Fruit fly (Drosophila melanogaster): ENCODE measurements around the gene CG42752.

CG42752 gene

dm6 chr2L:18705617-18706046 is 34.3 kb downstream of the CG42752 start, which contains the start of gene Jwa:
Jwa (minus strand) TSS chr2L:18705703.
- TF ChIP-seq Mio (GFP tag; optimal IDR thresholded peaks at IDR 0.05): peak; percentile 78
- TF ChIP-seq sage (GFP tag; optimal IDR thresholded peaks at IDR 0.05): peak; percentile 57
- TF ChIP-seq sv (GFP tag; optimal IDR thresholded peaks at IDR 0.05): peak; percentile 89
- TF ChIP-seq foxo (GFP tag; optimal IDR thresholded peaks at IDR 0.05): peak; percentile 85 to 98
- TF ChIP-seq CrebA (GFP tag; optimal IDR thresholded peaks at IDR 0.05; ENCODE audit: borderline replicate concordance): no peak
- TF ChIP-seq lola (GFP tag; optimal IDR thresholded peaks at IDR 0.05): no peak
- TF ChIP-seq Abd-B (GFP tag; optimal IDR thresholded peaks at IDR 0.05): no peak
- TF ChIP-seq Hnf4 (GFP tag; optimal IDR thresholded peaks at IDR 0.05): peak; percentile 98
- peak; percentile 92 for TF ChIP-seq fru (GFP tag; optimal IDR thresholded peaks at IDR 0.05)
- TF ChIP-seq woc (GFP tag; optimal IDR thresholded peaks at IDR 0.05): peak; percentile 88
- TF ChIP-seq Myc (optimal IDR thresholded peaks at IDR 0.05): no peak
- no peak for TF ChIP-seq Dif (GFP tag; optimal IDR thresholded peaks at IDR 0.05; ENCODE audit: partially characterized antibody)
- TF ChIP-seq jim (GFP tag; optimal IDR thresholded peaks at IDR 0.05): peak; percentile 27
- TF ChIP-seq HLH106 (tag; optimal IDR thresholded peaks at IDR 0.05): peak; percentile 84
- TF ChIP-seq rgr (GFP tag; optimal IDR thresholded peaks at IDR 0.05): peak; percentile 98
- no peak for TF ChIP-seq N (GFP tag; optimal IDR thresholded peaks at IDR 0.05)
- TF ChIP-seq Hr78 (GFP tag; optimal IDR thresholded peaks at IDR 0.05): no peak
- TF ChIP-seq usp (GFP tag; optimal IDR thresholded peaks at IDR 0.05): no peak
- peak; percentile 90 for TF ChIP-seq OdsH (GFP tag; optimal IDR thresholded peaks at IDR 0.05)
- TF ChIP-seq pan (optimal IDR thresholded peaks at IDR 0.05): no peak
- no peak for TF ChIP-seq dl (GFP tag; optimal IDR thresholded peaks at IDR 0.05; ENCODE audit: insufficient read depth in 1 of 2, partially characterized antibody in 2 of 2)
- no peak for TF ChIP-seq GATAd (GFP tag; optimal IDR thresholded peaks at IDR 0.05)
- TF ChIP-seq dsf (GFP tag; optimal IDR thresholded peaks at IDR 0.05; ENCODE audit: borderline replicate concordance): peak; percentile 94
- peak; percentile 65 for TF ChIP-seq CG32264 (GFP tag; optimal IDR thresholded peaks at IDR 0.05)
- TF ChIP-seq Vsx2 (GFP tag; optimal IDR thresholded peaks at IDR 0.05; ENCODE audit: partially characterized antibody): no peak
- peak; percentile 93 for TF ChIP-seq Sp1 (GFP tag; optimal IDR thresholded peaks at IDR 0.05)
- peak; percentile 37 for TF ChIP-seq Hr83 (GFP tag; optimal IDR thresholded peaks at IDR 0.05; ENCODE audit: poor library complexity, severe bottlenecking)
- TF ChIP-seq Rel (GFP tag; optimal IDR thresholded peaks at IDR 0.05): no peak
- TF ChIP-seq Rel (tag; optimal IDR thresholded peaks at IDR 0.05): peak; percentile 70
- TF ChIP-seq brk (GFP tag; optimal IDR thresholded peaks at IDR 0.05): no peak
- peak; percentile 88 for TF ChIP-seq psq (GFP tag; optimal IDR thresholded peaks at IDR 0.05)
- peak; percentile 91 for TF ChIP-seq ey (GFP tag; optimal IDR thresholded peaks at IDR 0.05)
- peak; percentile 74 for TF ChIP-seq CG9705 (GFP tag; optimal IDR thresholded peaks at IDR 0.05)
- peak; percentile 68 for TF ChIP-seq dmrt93B (GFP tag; optimal IDR thresholded peaks at IDR 0.05)
- TF ChIP-seq h (GFP tag; optimal IDR thresholded peaks at IDR 0.05): peak; percentile 90
- TF ChIP-seq Dfd (GFP tag; optimal IDR thresholded peaks at IDR 0.05): no peak
- peak; percentile 96 for TF ChIP-seq br (GFP tag; optimal IDR thresholded peaks at IDR 0.05)
- no peak for TF ChIP-seq tai (GFP tag; optimal IDR thresholded peaks at IDR 0.05)
- TF ChIP-seq Jra (GFP tag; optimal IDR thresholded peaks at IDR 0.05): peak; percentile 97

- TF ChIP-seq dl (GFP tag; optimal IDR thresholded peaks at IDR 0.05; ENCODE audit: insufficient read depth in 1 of 2, partially characterized antibody in 2 of 2) (no peak), h (GFP tag; optimal IDR thresholded peaks at IDR 0.05) (peak; percentile 68), dmrt93B (GFP tag; optimal IDR thresholded peaks at IDR 0.05) (peak; percentile 83), fru (GFP tag; optimal IDR thresholded peaks at IDR 0.05) (peak; percentile 70), Abd-B (GFP tag; optimal IDR thresholded peaks at IDR 0.05) (no peak), Hr83 (GFP tag; optimal IDR thresholded peaks at IDR 0.05; ENCODE audit: poor library complexity, severe bottlenecking) (no peak), CG32264 (GFP tag; optimal IDR thresholded peaks at IDR 0.05) (no peak), CrebA (GFP tag; optimal IDR thresholded peaks at IDR 0.05; ENCODE audit: borderline replicate concordance) (no peak), Hr78 (GFP tag; optimal IDR thresholded peaks at IDR 0.05) (peak; percentile 90), foxo (GFP tag; optimal IDR thresholded peaks at IDR 0.05) (peak in 1 of 2 experiments; percentile 85), Jra (GFP tag; optimal IDR thresholded peaks at IDR 0.05) (no peak), Mio (GFP tag; optimal IDR thresholded peaks at IDR 0.05) (no peak), Dfd (GFP tag; optimal IDR thresholded peaks at IDR 0.05) (no peak), Dif (GFP tag; optimal IDR thresholded peaks at IDR 0.05; ENCODE audit: partially characterized antibody) (no peak), lola (GFP tag; optimal IDR thresholded peaks at IDR 0.05) (no peak), ey (GFP tag; optimal IDR thresholded peaks at IDR 0.05) (peak; percentile 56), tai (GFP tag; optimal IDR thresholded peaks at IDR 0.05) (no peak), Myc (optimal IDR thresholded peaks at IDR 0.05) (peak; percentile 9), dsf (GFP tag; optimal IDR thresholded peaks at IDR 0.05; ENCODE audit: borderline replicate concordance) (no peak), Vsx2 (GFP tag; optimal IDR thresholded peaks at IDR 0.05; ENCODE audit: partially characterized antibody) (no peak), sv (GFP tag; optimal IDR thresholded peaks at IDR 0.05) (peak; percentile 34), rgr (GFP tag; optimal IDR thresholded peaks at IDR 0.05) (peak; percentile 77), Hnf4 (GFP tag; optimal IDR thresholded peaks at IDR 0.05) (peak; percentile 57), GATAd (GFP tag; optimal IDR thresholded peaks at IDR 0.05) (no peak), sage (GFP tag; optimal IDR thresholded peaks at IDR 0.05) (no peak), woc (GFP tag; optimal IDR thresholded peaks at IDR 0.05) (peak; percentile 76), CG9705 (GFP tag; optimal IDR thresholded peaks at IDR 0.05) (peak; percentile 79), Sp1 (GFP tag; optimal IDR thresholded peaks at IDR 0.05) (peak; percentile 87), psq (GFP tag; optimal IDR thresholded peaks at IDR 0.05) (peak; percentile 85), usp (GFP tag; optimal IDR thresholded peaks at IDR 0.05) (no peak), pan (optimal IDR thresholded peaks at IDR 0.05) (no peak), Rel (GFP tag; optimal IDR thresholded peaks at IDR 0.05) (no peak), Rel (tag; optimal IDR thresholded peaks at IDR 0.05) (peak; percentile 62), br (GFP tag; optimal IDR thresholded peaks at IDR 0.05) (no peak), HLH106 (tag; optimal IDR thresholded peaks at IDR 0.05) (peak; percentile 92), jim (GFP tag; optimal IDR thresholded peaks at IDR 0.05) (no peak), N (GFP tag; optimal IDR thresholded peaks at IDR 0.05) (peak; percentile 98), brk (GFP tag; optimal IDR thresholded peaks at IDR 0.05) (no peak), OdsH (GFP tag; optimal IDR thresholded peaks at IDR 0.05) (peak; percentile 71)
These were observed 37.0 kb downstream of the CG42752 start, which contains the start of the genes CG10376 and CG10343 for dm6 chr2L:18702721-18703488. CG10376 (minus strand) TSS chr2L:18703105. CG10343 (plus strand) TSS chr2L:18703473.

Measured in whole organism, wandering third instar larva.